Worm (Caenorhabditis elegans) whole organism, L1 larva: ENCODE results near the gene zipt-2.3.

Source experiments
- C34B4.2 ChIP-seq: sonication (generic microtip); optimal IDR thresholded peaks from 2 replicates; lab custom pipeline; 2017; ENCODE audit warnings: mild to moderate bottlenecking, missing genetic modification characterization, missing compliant biosample characterization
- F16B12.6 ChIP-seq: fragments of 150-350 bp; optimal IDR thresholded peaks from 2 replicates; lab custom pipeline; 2014; ENCODE audit warnings: missing biosample characterization, missing genetic modification characterization
- Y116A8C.19 ChIP-seq: sonication (generic microtip); optimal IDR thresholded peaks from 2 replicates; lab custom pipeline; 2016; ENCODE audit warnings: missing compliant biosample characterization, missing genetic modification characterization, borderline replicate concordance
- aha-1 ChIP-seq: fragments of 150-350 bp; optimal IDR thresholded peaks from 2 replicates; lab custom pipeline; 2014; ENCODE audit warnings: missing biosample characterization, missing genetic modification characterization
- ama-1 ChIP-seq: fragments of 150-350 bp; optimal IDR thresholded peaks from 2 replicates; lab custom pipeline; 2014
- blmp-1 ChIP-seq: fragments of 150-350 bp; optimal IDR thresholded peaks from 2 replicates; lab custom pipeline; 2014; ENCODE audit warnings: missing biosample characterization, missing genetic modification characterization
- ceh-8 ChIP-seq: fragments of 200-800 bp; sonication (Bioruptor generic); optimal IDR thresholded peaks from 2 replicates; lab custom pipeline; 2018; ENCODE audit warnings: mild to moderate bottlenecking, missing genetic modification characterization, moderate library complexity, missing compliant biosample characterization
- ceh-82 ChIP-seq, 3 experiments: fragments of 150-350 bp in 1 of 3; sonication (generic microtip) in 2 of 3; optimal IDR thresholded peaks; 2 replicates each; lab custom pipeline; 2014 to 2017; ENCODE audit warnings: missing biosample characterization in 3 of 3, missing genetic modification characterization in 3 of 3
- ceh-88 ChIP-seq: fragments of 200-800 bp; sonication (Bioruptor generic); IDR thresholded peaks from 2 replicates; pipeline ENCODE4 v1.3.6; 2022; ENCODE audit warnings: missing genetic modification characterization, missing compliant biosample characterization
- dpl-1 ChIP-seq, 3 experiments: fragments of 150-350 bp in 2 of 3; sonication (generic microtip) in 1 of 3; optimal IDR thresholded peaks; 2 replicates each; lab custom pipeline; 2014 to 2017; ENCODE audit warnings: missing biosample characterization in 3 of 3, missing genetic modification characterization in 3 of 3, missing genetic modification reagents in 3 of 3
- dsc-1 ChIP-seq: sonication (generic microtip); optimal IDR thresholded peaks from 2 replicates; lab custom pipeline; 2016; ENCODE audit warnings: mild to moderate bottlenecking, missing genetic modification characterization, missing compliant biosample characterization
- efl-1 ChIP-seq, 4 experiments: fragments of 150-350 bp; optimal IDR thresholded peaks in 3 of 4; peaks in 1 of 4; 1 replicate in 1 of 4; 2 replicates in 3 of 4; lab custom pipeline; 2014; ENCODE audit warnings: missing biosample characterization in 2 of 4, missing genetic modification characterization in 2 of 4, missing genetic modification reagents in 2 of 4
- efl-3 ChIP-seq: fragments of 200-800 bp; sonication (Bioruptor generic); optimal IDR thresholded peaks from 2 replicates; lab custom pipeline; 2018; ENCODE audit warnings: mild to moderate bottlenecking, missing genetic modification characterization, missing compliant biosample characterization
- egl-13 ChIP-seq: sonication (generic microtip); optimal IDR thresholded peaks from 2 replicates; lab custom pipeline; 2016; ENCODE audit warnings: missing genotype, missing genetic modification reagents, missing genetic modification characterization, missing compliant biosample characterization
- elt-2 ChIP-seq: sonication (generic microtip); optimal IDR thresholded peaks from 2 replicates; lab custom pipeline; 2016; ENCODE audit warnings: missing genetic modification characterization, mild to moderate bottlenecking, inconsistent platforms, missing compliant biosample characterization, missing genetic modification reagents
- fkh-4 ChIP-seq: sonication (generic microtip); optimal IDR thresholded peaks from 2 replicates; lab custom pipeline; 2016; ENCODE audit warnings: missing compliant biosample characterization, missing genetic modification characterization, borderline replicate concordance
- fkh-8 ChIP-seq: sonication (generic microtip); optimal IDR thresholded peaks from 2 replicates; lab custom pipeline; 2016; ENCODE audit warnings: mild to moderate bottlenecking, missing genetic modification characterization, missing compliant biosample characterization
- lin-14 ChIP-seq: fragments of 200-800 bp; sonication (Bioruptor generic); optimal IDR thresholded peaks from 2 replicates; lab custom pipeline; 2018; ENCODE audit warnings: mild to moderate bottlenecking, missing genetic modification characterization, moderate library complexity, missing compliant biosample characterization
- lin-35 ChIP-seq, 2 experiments: fragments of 150-350 bp; optimal IDR thresholded peaks; 2 replicates each; lab custom pipeline; 2014; ENCODE audit warnings: missing biosample characterization in 2 of 2, missing genetic modification characterization in 2 of 2, missing genetic modification reagents in 2 of 2
- lin-39 ChIP-seq: fragments of 150-350 bp; optimal IDR thresholded peaks from 2 replicates; lab custom pipeline; 2014; ENCODE audit warnings: missing biosample characterization, missing genetic modification reagents, missing genetic modification characterization
- lsy-2 ChIP-seq, 2 experiments: fragments of 150-350 bp; optimal IDR thresholded peaks; 2 replicates each; lab custom pipeline; 2014; ENCODE audit warnings: missing biosample characterization in 2 of 2, missing genetic modification characterization in 2 of 2
- mep-1 ChIP-seq: fragments of 150-350 bp; optimal IDR thresholded peaks from 2 replicates; lab custom pipeline; 2014; ENCODE audit warnings: missing biosample characterization, missing genetic modification characterization
- nhr-12 ChIP-seq: sonication (generic microtip); optimal IDR thresholded peaks from 2 replicates; lab custom pipeline; 2017; ENCODE audit warnings: missing biosample characterization, missing genetic modification characterization
- nhr-19 ChIP-seq: fragments of 200-800 bp; sonication (Bioruptor generic); conservative IDR thresholded peaks from 2 replicates; pipeline ENCODE4 v1.3.6; 2022; ENCODE audit warnings: missing genetic modification characterization, missing compliant biosample characterization
- nhr-20 ChIP-seq: sonication (generic microtip); optimal IDR thresholded peaks from 2 replicates; lab custom pipeline; 2016; ENCODE audit warnings: mild to moderate bottlenecking, missing genetic modification characterization, missing compliant biosample characterization
- nhr-237 ChIP-seq: fragments of 150-350 bp; optimal IDR thresholded peaks from 2 replicates; lab custom pipeline; 2014; ENCODE audit warnings: missing biosample characterization, missing genetic modification characterization
- nhr-47 ChIP-seq: sonication (generic microtip); optimal IDR thresholded peaks from 2 replicates; lab custom pipeline; 2016; ENCODE audit warnings: mild to moderate bottlenecking, missing genetic modification characterization, moderate library complexity, missing compliant biosample characterization
- nhr-71 ChIP-seq: sonication (generic microtip); optimal IDR thresholded peaks from 2 replicates; lab custom pipeline; 2016; ENCODE audit warnings: mild to moderate bottlenecking, missing genetic modification characterization, moderate library complexity, missing compliant biosample characterization
- nhr-76 ChIP-seq: sonication (generic microtip); optimal IDR thresholded peaks from 2 replicates; lab custom pipeline; 2017; ENCODE audit warnings: missing biosample characterization, missing genetic modification characterization
- nhr-84 ChIP-seq: sonication (generic microtip); optimal IDR thresholded peaks from 2 replicates; lab custom pipeline; 2017; ENCODE audit warnings: missing biosample characterization, missing genetic modification characterization
- pag-3 ChIP-seq: sonication (generic microtip); optimal IDR thresholded peaks from 2 replicates; lab custom pipeline; 2017; ENCODE audit warnings: missing genetic modification characterization, mild to moderate bottlenecking, missing compliant biosample characterization, antibody characterized with exemption, borderline replicate concordance; ENCODE audit not compliant: insufficient read depth
- pax-3 ChIP-seq: fragments of 200-800 bp; sonication (Bioruptor generic); optimal IDR thresholded peaks from 2 replicates; lab custom pipeline; 2018; ENCODE audit warnings: mild to moderate bottlenecking, missing genetic modification characterization, moderate library complexity, missing compliant biosample characterization
- pqm-1 ChIP-seq: sonication (generic microtip); optimal IDR thresholded peaks from 3 replicates; lab custom pipeline; 2017; ENCODE audit warnings: missing biosample characterization, missing genetic modification characterization
- rnt-1 ChIP-seq: sonication (generic microtip); optimal IDR thresholded peaks from 2 replicates; lab custom pipeline; 2016; ENCODE audit warnings: mild to moderate bottlenecking, missing genetic modification characterization, moderate library complexity, missing compliant biosample characterization
- snpc-4 ChIP-seq: fragments of 150-350 bp; optimal IDR thresholded peaks from 2 replicates; lab custom pipeline; 2014; ENCODE audit warnings: missing biosample characterization, missing genetic modification characterization
- snu-23 ChIP-seq: sonication (generic microtip); optimal IDR thresholded peaks from 2 replicates; lab custom pipeline; 2016; ENCODE audit warnings: missing genetic modification characterization, missing compliant biosample characterization
- swsn-7 ChIP-seq: sonication (generic microtip); optimal IDR thresholded peaks from 2 replicates; lab custom pipeline; 2016; ENCODE audit warnings: missing genetic modification characterization, missing compliant biosample characterization
- tbx-2 ChIP-seq: sonication (generic microtip); optimal IDR thresholded peaks from 2 replicates; lab custom pipeline; 2016; ENCODE audit warnings: missing genetic modification characterization, missing compliant biosample characterization
- unc-30 ChIP-seq: sonication (generic microtip); optimal IDR thresholded peaks from 2 replicates; lab custom pipeline; 2017; ENCODE audit warnings: missing biosample characterization, missing genetic modification characterization
- vab-15 ChIP-seq: sonication (generic microtip); optimal IDR thresholded peaks from 2 replicates; lab custom pipeline; 2017; ENCODE audit warnings: missing genotype, mild to moderate bottlenecking, missing genetic modification characterization, missing compliant biosample characterization
- xbp-1 ChIP-seq: sonication (generic microtip); optimal IDR thresholded peaks from 2 replicates; lab custom pipeline; 2016; ENCODE audit warnings: missing genetic modification characterization, missing compliant biosample characterization
- zip-4 ChIP-seq: fragments of 200-800 bp; sonication (Bioruptor generic); optimal IDR thresholded peaks from 2 replicates; lab custom pipeline; 2018; ENCODE audit warnings: mild to moderate bottlenecking, missing genetic modification characterization, moderate library complexity, missing compliant biosample characterization
- ztf-4 ChIP-seq: fragments of 150-350 bp; optimal IDR thresholded peaks from 2 replicates; lab custom pipeline; 2014; ENCODE audit warnings: missing biosample characterization, missing genetic modification characterization

Gene zipt-2.3

ce11 chrII:13711493-13712055 is 4.1 kb downstream of the zipt-2.3 start:
- TF ChIP-seq elt-2 (peak; percentile 38), aha-1 (tag; lab: Kevin White, UChicago) (no peak)

ce11 chrII:13697691-13698090 is 18.0 kb downstream of the zipt-2.3 start:
- peak; percentile 19 for TF ChIP-seq nhr-47 (tag; lab: Kevin White, UChicago)
- TF ChIP-seq nhr-84 (tag; lab: Kevin White, UChicago): no peak
- TF ChIP-seq ama-1 (lab: Kevin White, UChicago): no peak
- TF ChIP-seq pag-3 (tag; lab: Kevin White, UChicago): no peak
- peak; percentile 68 for TF ChIP-seq pax-3 (tag; lab: Kevin White, UChicago)
- peak; percentile 86 for TF ChIP-seq dsc-1 (tag; lab: Kevin White, UChicago)
- peak; percentile 68 for TF ChIP-seq fkh-8 (tag; lab: Kevin White, UChicago)
- TF ChIP-seq, all 84 proteins: peak for 4

- TF ChIP-seq swsn-7 (tag; lab: Kevin White, UChicago) (no peak), blmp-1 (tag; lab: Kevin White, UChicago) (no peak), Y116A8C.19 (no peak), ceh-8 (GFP tag; lab: Kevin White, UChicago) (no peak), lin-39 (tag; lab: Kevin White, UChicago) (no peak), nhr-84 (tag; lab: Kevin White, UChicago) (no peak), nhr-237 (tag; lab: Kevin White, UChicago) (no peak), ceh-88 (GFP tag; lab: Robert Waterston, UW) (no peak), C34B4.2 (tag; lab: Kevin White, UChicago) (no peak), nhr-12 (no peak), efl-3 (GFP tag; lab: Kevin White, UChicago) (no peak), unc-30 (tag; lab: Kevin White, UChicago) (no peak), nhr-47 (tag; lab: Kevin White, UChicago) (no peak), zip-4 (no peak), ama-1 (lab: Kevin White, UChicago) (no peak), aha-1 (tag; lab: Kevin White, UChicago) (no peak), nhr-71 (no peak), rnt-1 (tag; lab: Kevin White, UChicago) (no peak), ztf-4 (tag; lab: Kevin White, UChicago) (no peak), fkh-4 (tag; lab: Kevin White, UChicago) (no peak)
Observed at ce11 chrII:13695343-13696332, 20.0 kb downstream of the zipt-2.3 start, which contains the start of gene kqt-3. Gene kqt-3, plus strand, starts transcription at chrII:13696282.

- TF ChIP-seq xbp-1 (tag; lab: Kevin White, UChicago): peak; percentile 1
- peak; percentile 30; the same call in 1 of the 2 replicates for TF ChIP-seq nhr-19 (GFP tag; lab: Robert Waterston, UW)
- TF ChIP-seq snu-23 (GFP tag; lab: Kevin White, UChicago): peak; percentile 35
- TF ChIP-seq lin-14 (GFP tag; lab: Kevin White, UChicago): no peak
- peak; percentile 92 for TF ChIP-seq F16B12.6 (tag; lab: Kevin White, UChicago)
- peak; percentile 16 to 67 (median 48) for TF ChIP-seq dpl-1 (GFP tag; optimal IDR thresholded peaks at IDR 0.05; lab: Kevin White, UChicago)
- TF ChIP-seq lsy-2 (tag; optimal IDR thresholded peaks at IDR 0.05; lab: Kevin White, UChicago): peak; percentile 63 to 69
- TF ChIP-seq vab-15 (tag; lab: Kevin White, UChicago): no peak
- peak; percentile 45 for TF ChIP-seq nhr-71
- TF ChIP-seq ceh-82 (tag; optimal IDR thresholded peaks at IDR 0.05; lab: Kevin White, UChicago): peak in 1 of 3 experiments; percentile 6
- peak; percentile 16 for TF ChIP-seq tbx-2 (tag; lab: Kevin White, UChicago)
- no peak for TF ChIP-seq nhr-76 (tag; lab: Kevin White, UChicago)
- peak; percentile 49 for TF ChIP-seq nhr-47 (tag; lab: Kevin White, UChicago)
- TF ChIP-seq egl-13 (tag; lab: Kevin White, UChicago): no peak
- no peak for TF ChIP-seq pqm-1 (tag; lab: Kevin White, UChicago)
- TF ChIP-seq lin-39 (tag; lab: Kevin White, UChicago): peak; percentile 19
- TF ChIP-seq mep-1 (tag; lab: Kevin White, UChicago): peak; percentile 73
- peak; percentile 35 to 53 for TF ChIP-seq lin-35 (GFP tag; optimal IDR thresholded peaks at IDR 0.05; lab: Kevin White, UChicago)
- TF ChIP-seq nhr-20 (tag; lab: Kevin White, UChicago): peak; percentile 26
- peak; percentile 53 for TF ChIP-seq snpc-4
- peak; percentile 53 to 63 for TF ChIP-seq efl-1 (optimal IDR thresholded peaks at IDR 0.05; lab: Kevin White, UChicago)
- TF ChIP-seq efl-1 (GFP tag; optimal IDR thresholded peaks at IDR 0.05 in 1 of 2; lab: Kevin White, UChicago): peak; percentile 61 to 94
Observed at ce11 chrII:13694712-13695111, 21.0 kb downstream of the zipt-2.3 start, which contains the start of gene rpoa-1. Gene rpoa-1, minus strand, starts transcription at chrII:13694795.
